Worm (Caenorhabditis elegans) whole organism, L4/young adult: Measurements from ENCODE around the gene dct-8.

Source experiments
- W03F9.2 ChIP-seq: fragments of 150-350 bp; optimal IDR thresholded peaks from 2 replicates; lab custom pipeline; 2014; ENCODE audit warnings: missing biosample characterization, missing genetic modification characterization
- dao-5 ChIP-seq: sonication (generic microtip); optimal IDR thresholded peaks from 2 replicates; lab custom pipeline; 2016; ENCODE audit warnings: missing genotype, missing genetic modification characterization, moderate library complexity, missing compliant biosample characterization
- him-1 ChIP-seq: sonication (generic microtip); optimal IDR thresholded peaks from 2 replicates; lab custom pipeline; 2016; ENCODE audit warnings: missing genotype, missing genetic modification reagents, missing genetic modification characterization, missing compliant biosample characterization

Gene dct-8

DNA sequence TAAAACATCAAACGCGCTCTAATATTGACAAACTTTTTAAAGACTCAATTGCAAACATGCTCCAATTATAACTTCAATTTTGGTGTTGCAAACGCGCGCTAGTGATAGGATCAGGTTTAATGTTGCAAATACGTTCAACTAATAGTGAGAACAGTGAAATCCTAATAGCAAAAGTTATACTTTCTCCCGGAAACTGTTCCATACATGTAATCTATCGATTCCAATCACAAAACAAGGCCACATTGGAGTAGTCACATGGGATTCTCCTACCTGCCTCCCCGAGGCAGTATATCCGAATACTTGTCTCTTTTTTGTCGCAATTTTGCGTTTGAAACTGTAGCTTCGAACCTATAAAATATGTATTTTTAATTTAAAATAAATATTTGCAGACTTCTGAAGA lies 25.0 kb upstream of the dct-8 start:
- TF ChIP-seq W03F9.2 (tag; lab: Kevin White, UChicago): no peak
- no peak for TF ChIP-seq dao-5 (tag; lab: Kevin White, UChicago)
- TF ChIP-seq him-1: no peak

DNA sequence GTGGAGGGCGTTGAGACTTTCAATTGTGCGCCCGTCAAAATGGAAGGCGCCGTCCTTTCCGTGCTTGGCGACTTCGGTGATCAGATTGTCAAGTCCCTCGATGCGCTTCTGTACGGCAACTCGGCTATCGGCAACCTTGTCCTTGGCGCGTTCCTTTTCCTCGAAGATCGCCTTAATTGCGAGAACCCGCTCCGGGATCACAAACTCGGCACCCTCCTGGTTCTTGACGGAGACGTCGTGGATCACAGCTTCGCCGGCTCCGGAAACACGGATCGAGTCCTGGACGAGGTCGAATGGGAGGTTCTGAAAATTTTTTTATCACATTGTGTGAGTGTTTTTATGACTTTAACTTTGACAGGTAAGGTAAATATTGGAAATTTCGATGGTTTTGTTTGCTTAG lies 21.7 kb upstream of the dct-8 start:
- TF ChIP-seq him-1: no peak
- no peak for TF ChIP-seq dao-5 (tag; lab: Kevin White, UChicago)
- no peak for TF ChIP-seq W03F9.2 (tag; lab: Kevin White, UChicago)

DNA sequence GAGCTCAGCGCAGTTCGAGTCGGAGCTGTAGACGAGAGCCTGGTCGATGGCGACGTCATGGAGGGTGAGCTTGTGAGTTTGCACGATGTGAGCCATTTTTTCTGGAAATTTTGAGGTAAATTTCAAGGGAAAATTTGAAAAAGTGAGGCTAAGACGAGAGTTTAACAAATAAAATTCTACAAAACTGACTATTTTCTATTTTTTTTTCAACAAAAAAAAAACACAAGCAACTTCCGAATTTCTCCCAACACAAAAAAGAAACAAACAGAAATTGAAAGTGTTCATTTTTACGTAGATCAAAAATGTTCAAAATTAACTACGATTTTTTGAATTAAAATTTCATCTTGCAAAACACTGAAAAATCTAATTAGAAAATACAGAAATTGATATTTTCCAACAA lies 21.2 kb upstream of the dct-8 start, which contains the start of gene F37C4.5:
Gene F37C4.5 (minus strand): TSS at position 101 of the 400 bp plus-strand sequence.
- TF ChIP-seq him-1 (no peak), dao-5 (tag; lab: Kevin White, UChicago) (no peak), W03F9.2 (tag; lab: Kevin White, UChicago) (no peak)

DNA sequence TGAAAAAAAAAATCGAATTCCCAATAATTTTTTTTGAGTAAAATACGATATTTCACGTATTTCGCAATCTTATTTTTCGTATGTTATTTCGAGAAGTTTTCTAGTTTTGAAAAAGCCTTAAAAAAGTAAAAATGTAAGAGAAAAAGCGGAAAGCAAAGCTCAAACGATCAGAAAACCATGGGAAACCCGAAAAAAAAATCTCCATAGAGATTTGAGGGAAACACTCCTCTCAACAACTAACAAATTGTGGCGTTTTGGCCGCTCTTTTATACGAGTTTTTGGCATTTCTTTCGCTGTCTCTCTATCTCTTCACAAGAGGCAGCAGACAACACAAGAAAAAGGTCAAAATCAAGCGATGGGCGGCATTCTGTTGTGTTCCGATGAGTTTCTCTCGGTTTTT lies 20.5 kb upstream of the dct-8 start:
- TF ChIP-seq W03F9.2 (tag; lab: Kevin White, UChicago): no peak
- no peak for TF ChIP-seq dao-5 (tag; lab: Kevin White, UChicago)
- no peak for TF ChIP-seq him-1

DNA sequence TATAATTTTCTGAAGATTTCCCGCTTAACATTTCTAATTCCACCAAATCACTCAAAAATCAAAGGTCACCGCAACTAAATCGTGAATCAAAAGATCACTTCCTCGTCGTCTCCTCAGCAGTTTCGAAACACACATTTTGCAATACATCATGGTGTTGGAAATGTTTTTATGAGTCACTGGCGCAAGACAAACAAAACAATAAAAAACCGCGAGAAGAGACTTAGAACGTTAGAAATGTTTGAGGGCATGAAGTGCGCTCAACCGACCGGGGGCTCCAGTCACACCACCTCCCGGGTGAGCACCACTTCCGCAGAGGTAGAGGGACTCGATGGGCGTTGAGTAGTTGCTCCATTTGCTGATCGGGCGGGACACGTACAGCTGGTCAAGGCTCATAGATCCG lies 19.6 kb upstream of the dct-8 start:
- TF ChIP-seq him-1 (no peak), W03F9.2 (tag; lab: Kevin White, UChicago) (no peak), dao-5 (tag; lab: Kevin White, UChicago) (no peak)

DNA sequence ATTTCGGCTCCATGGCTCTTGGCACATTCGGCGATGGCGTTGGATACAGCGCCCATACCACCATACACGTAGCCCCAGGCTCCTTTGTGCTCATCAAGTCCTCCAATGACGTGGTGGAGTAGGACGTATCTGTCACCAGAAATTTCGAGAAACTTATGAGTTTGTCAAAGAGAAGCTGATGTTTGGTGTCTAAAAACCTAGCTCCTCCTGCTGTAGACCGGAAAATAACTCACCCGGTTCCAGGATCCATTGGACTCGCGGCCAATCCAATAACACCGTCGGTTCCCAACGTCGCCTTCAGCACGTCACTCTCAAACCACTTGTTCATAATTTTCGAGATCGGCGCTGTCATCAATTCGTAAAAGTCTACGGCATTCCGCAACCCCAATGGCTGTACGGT lies 17.9 kb upstream of the dct-8 start:
- TF ChIP-seq him-1 (no peak), dao-5 (tag; lab: Kevin White, UChicago) (no peak), W03F9.2 (tag; lab: Kevin White, UChicago) (no peak)

DNA sequence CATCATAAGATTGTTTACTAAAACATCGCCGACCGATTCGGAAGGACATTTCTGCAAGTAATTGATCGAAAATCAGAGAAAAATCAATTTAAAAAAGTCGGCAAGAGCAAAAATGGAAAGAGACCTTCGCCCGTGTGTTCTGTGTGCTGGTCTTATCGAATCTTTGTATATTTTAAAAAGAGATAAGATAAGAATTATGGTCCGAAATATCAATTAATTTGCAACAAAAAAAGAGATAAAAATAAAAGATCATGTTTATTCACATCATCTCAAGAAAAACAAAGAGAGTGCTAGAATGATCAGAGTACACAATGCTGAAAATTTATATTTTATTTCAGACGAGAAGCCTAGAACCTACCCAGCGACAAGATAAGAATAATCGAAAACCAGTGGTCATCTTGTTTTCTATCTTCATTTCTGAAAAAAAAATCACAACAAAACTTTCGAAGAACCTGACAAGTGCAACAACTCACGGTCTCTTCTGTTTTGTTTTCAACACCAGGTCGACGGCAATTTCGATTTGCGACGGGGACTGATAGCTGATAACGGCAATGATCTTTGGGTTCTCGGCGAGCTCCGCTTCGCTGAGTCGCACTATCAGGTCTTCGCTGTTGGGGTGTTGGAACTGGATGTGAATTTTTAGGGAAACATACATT lies 16.5 kb upstream of the dct-8 start, which contains the start of gene F37C4.6:
Gene F37C4.6 (minus strand): TSS at position 51 of the 656 bp plus-strand sequence.
- TF ChIP-seq him-1: no peak
- no peak for TF ChIP-seq dao-5 (tag; lab: Kevin White, UChicago)
- TF ChIP-seq W03F9.2 (tag; lab: Kevin White, UChicago): no peak

DNA sequence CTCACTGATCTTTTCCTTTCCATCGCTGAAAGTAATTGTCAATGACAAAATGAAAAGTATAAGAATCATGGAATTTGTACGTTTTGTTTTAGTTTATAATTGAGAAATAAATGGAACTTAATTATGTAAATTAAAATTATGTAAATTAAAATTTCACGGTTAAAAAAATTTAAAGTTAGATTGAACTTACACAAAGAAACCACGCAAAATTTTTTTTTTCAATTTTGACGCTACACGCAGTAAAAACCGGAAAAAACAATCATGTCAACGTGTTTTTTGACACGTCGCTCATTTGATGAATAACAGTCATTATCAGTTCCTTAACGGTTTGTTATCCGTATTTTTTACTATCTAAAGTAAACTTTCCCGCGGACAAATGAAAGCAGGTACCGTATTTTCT lies 13.8 kb upstream of the dct-8 start, which contains the start of the genes F37C4.8 and oac-23:
Gene F37C4.8 (minus strand): TSS at position 101 of the 400 bp plus-strand sequence.
Gene oac-23 (plus strand): TSS at position 323 of the 400 bp plus-strand sequence.
- TF ChIP-seq W03F9.2 (tag; lab: Kevin White, UChicago) (no peak), him-1 (no peak), dao-5 (tag; lab: Kevin White, UChicago) (no peak)

DNA sequence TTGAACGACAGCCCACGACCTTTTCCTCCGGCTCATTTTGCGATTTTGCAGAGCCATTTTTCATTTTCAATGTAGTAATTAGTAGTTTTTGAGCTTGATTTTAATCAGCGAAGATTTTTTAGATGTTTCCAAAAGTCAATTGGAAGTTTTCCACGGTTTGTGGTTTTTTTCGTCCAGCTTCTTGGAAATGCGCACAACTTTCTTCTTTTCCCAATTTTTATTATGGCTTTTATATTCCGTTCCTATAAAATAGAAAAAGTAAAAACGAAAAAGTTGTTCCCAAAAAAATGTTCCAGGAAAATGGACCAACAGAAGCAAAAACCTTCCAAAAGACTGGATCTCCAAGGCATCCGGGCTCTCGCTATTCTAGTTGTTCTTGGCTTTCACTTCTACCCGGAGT lies 9.5 kb upstream of the dct-8 start, which contains the start of gene oac-22:
Gene oac-22 (plus strand): TSS at position 301 of the 400 bp plus-strand sequence.
- TF ChIP-seq dao-5 (tag; lab: Kevin White, UChicago): no peak
- TF ChIP-seq him-1: no peak
- TF ChIP-seq W03F9.2 (tag; lab: Kevin White, UChicago): no peak

DNA sequence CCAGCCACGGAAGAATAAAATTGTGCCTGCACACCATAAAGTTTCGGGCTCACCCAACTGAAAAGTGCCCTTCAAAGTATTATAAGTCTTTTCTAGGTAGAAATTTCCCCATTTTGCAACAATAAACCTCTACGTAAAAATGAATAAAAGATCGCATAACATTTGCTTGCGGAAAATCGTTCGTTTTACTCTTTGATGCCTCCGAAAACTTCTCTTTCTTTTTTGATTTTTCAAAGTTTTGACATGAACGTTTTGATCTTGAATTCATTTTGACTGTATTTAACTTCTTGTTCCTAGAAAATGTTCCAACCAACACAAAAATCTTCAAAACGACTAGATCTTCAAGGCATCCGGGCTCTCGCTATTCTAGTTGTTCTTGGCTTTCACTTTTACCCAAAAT lies 5.9 kb upstream of the dct-8 start, which contains the start of gene oac-21:
Gene oac-21 (plus strand): TSS at position 301 of the 400 bp plus-strand sequence.
- no peak for TF ChIP-seq him-1
- no peak for TF ChIP-seq W03F9.2 (tag; lab: Kevin White, UChicago)
- no peak for TF ChIP-seq dao-5 (tag; lab: Kevin White, UChicago)

DNA sequence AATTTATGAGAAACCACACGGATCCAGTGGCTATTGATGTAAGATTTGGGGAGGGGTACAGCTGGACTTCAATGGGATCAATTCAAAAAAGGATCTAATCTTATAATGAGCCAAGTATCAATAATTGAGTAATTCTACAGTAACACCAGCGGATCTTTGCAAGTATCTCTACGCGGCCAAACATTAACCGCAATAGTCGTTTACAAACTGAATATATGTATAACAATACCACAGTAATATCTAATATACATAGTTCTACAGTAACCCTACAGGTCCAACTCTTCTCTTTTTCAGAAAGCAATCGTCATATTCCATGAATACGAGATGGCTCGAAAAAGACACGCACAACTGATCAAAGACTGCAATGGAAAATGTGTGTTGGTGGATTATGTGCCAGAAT lies 2.8 kb upstream of the dct-8 start, which contains the start of gene F56D6.9:
Gene F56D6.9 (plus strand): TSS at position 301 of the 400 bp plus-strand sequence.
- TF ChIP-seq him-1 (no peak), dao-5 (tag; lab: Kevin White, UChicago) (no peak), W03F9.2 (tag; lab: Kevin White, UChicago) (no peak)

DNA sequence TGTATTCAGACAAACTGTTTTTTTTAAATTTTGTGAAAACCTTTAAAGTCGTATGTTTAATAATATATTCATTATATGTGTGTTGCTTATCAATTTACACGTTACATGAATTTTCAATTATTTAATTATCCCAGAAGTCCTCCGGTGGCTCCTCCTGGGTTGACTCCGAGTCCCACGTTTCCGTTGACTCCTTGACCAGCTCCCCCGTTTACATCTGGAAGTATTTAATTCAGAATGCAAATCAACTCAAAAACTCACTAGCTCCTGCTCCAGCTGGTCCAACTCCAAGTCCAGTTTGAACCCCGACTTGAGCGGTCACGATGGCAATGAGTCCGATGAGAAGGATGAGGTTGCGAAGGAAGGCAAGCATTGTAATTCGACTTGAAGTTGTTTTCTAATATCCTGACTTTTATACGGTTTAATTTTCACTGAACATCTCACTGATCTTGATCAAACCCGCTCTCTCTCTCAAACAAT lies 828 bp upstream of the dct-8 start, which contains the start of gene F56D6.8:
Gene F56D6.8 (minus strand): TSS at position 427 of the 477 bp plus-strand sequence.
- TF ChIP-seq dao-5 (tag; lab: Kevin White, UChicago) (no peak), him-1 (no peak), W03F9.2 (tag; lab: Kevin White, UChicago) (no peak)

DNA sequence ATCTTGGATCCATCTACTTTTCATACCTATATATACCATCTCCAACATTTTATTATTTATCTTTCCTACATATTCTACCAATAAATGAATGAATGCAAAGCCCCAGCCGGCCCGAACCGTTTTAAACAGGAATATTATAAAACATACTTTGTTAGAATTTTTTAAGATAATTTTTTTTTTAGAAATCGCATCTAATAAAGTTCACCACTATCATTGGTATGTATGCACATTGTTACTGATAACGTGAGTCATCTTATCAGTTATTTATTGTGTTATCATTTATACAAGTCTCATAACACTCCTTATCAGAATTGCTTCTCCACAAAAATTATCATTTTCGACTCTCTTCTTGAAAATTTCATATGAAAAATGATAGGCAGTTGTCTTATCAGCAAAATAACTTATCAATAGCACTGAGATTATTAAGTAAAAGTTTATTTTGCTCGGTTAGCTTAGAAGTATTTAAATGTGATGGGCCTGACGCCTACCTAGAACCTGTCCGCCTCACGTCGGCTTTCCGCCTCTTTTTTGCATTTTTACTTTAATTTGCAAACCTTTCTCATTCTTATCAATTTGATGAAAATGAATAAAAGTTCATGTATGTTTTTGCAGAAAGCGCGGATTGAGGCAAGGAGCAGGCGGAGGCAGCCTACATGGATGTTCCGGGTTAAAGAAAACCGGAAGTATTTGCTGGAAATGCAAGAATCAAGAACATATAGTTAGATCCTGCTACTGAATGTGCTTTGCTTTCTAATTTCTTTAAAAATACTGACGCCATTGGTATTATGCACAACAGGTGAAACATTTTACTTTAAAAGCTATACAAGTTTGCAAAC lies 5.1 kb downstream of the dct-8 start, which contains the start of gene srz-62:
Gene srz-62 (plus strand): TSS at position 786 of the 836 bp plus-strand sequence.
- TF ChIP-seq W03F9.2 (tag; lab: Kevin White, UChicago) (no peak), dao-5 (tag; lab: Kevin White, UChicago) (no peak), him-1 (no peak)
